Worm (Caenorhabditis elegans): ENCODE data around the gene Y38E10A.35.

- no peak for TF ChIP-seq him-1 (tag; optimal IDR thresholded peaks at IDR 0.05)
- TF ChIP-seq dao-5 (tag; optimal IDR thresholded peaks at IDR 0.05), result no peak
- TF ChIP-seq W03F9.2 (tag; optimal IDR thresholded peaks at IDR 0.05), result no peak
Observed at ce11 chrII:12542594-12542997, 30.1 kb downstream of the Y38E10A.35 start.

Measured in whole organism, L4/young adult.